Worm (Caenorhabditis elegans) whole organism, L2 larva: Measurements from ENCODE around the gene F44E7.4.

ENCODE experiments used
- C34F6.9 ChIP-seq: fragments of 150-350 bp; optimal IDR thresholded peaks from 2 replicates; lab custom pipeline; 2014; ENCODE audit warnings: missing biosample characterization, missing genetic modification characterization
- F13H6.1 ChIP-seq: sonication (generic microtip); optimal IDR thresholded peaks from 2 replicates; lab custom pipeline; 2016; ENCODE audit warnings: missing genetic modification characterization, missing compliant biosample characterization
- R02D3.7 ChIP-seq: fragments of 150-350 bp; optimal IDR thresholded peaks from 2 replicates; lab custom pipeline; 2014; ENCODE audit warnings: missing biosample characterization, missing genetic modification characterization
- ZK546.5 ChIP-seq: sonication (generic microtip); optimal IDR thresholded peaks from 2 replicates; lab custom pipeline; 2017; ENCODE audit warnings: missing biosample characterization, missing genetic modification characterization
- alr-1 ChIP-seq: fragments of 150-350 bp; optimal IDR thresholded peaks from 2 replicates; lab custom pipeline; 2014; ENCODE audit warnings: missing biosample characterization, missing genetic modification characterization
- ama-1 ChIP-seq: fragments of 150-350 bp; optimal IDR thresholded peaks from 2 replicates; lab custom pipeline; 2018; ENCODE audit warnings: inconsistent platforms
- blmp-1 ChIP-seq: sonication (generic microtip); optimal IDR thresholded peaks from 2 replicates; lab custom pipeline; 2017; ENCODE audit warnings: missing genetic modification characterization, mild to moderate bottlenecking, missing compliant biosample characterization, antibody characterized with exemption, moderate library complexity; ENCODE audit not compliant: insufficient read depth
- ceh-16 ChIP-seq: fragments of 150-350 bp; optimal IDR thresholded peaks from 2 replicates; lab custom pipeline; 2014; ENCODE audit warnings: missing biosample characterization, missing genetic modification characterization
- ceh-82 ChIP-seq: fragments of 150-350 bp; optimal IDR thresholded peaks from 2 replicates; lab custom pipeline; 2014; ENCODE audit warnings: missing biosample characterization, missing genetic modification characterization
- crh-2 ChIP-seq: sonication (generic microtip); optimal IDR thresholded peaks from 2 replicates; lab custom pipeline; 2017; ENCODE audit warnings: missing biosample characterization, missing genetic modification characterization
- egl-27 ChIP-seq: sonication (generic microtip); optimal IDR thresholded peaks from 3 replicates; lab custom pipeline; 2017; ENCODE audit warnings: missing biosample characterization, missing genetic modification reagents, missing genetic modification characterization
- elt-1 ChIP-seq: fragments of 150-350 bp; optimal IDR thresholded peaks from 2 replicates; lab custom pipeline; 2014; ENCODE audit warnings: missing biosample characterization, missing genetic modification characterization
- fos-1 ChIP-seq: fragments of 150-350 bp; optimal IDR thresholded peaks from 2 replicates; lab custom pipeline; 2014; ENCODE audit warnings: missing biosample characterization, missing genetic modification characterization
- gmeb-1 ChIP-seq: fragments of 150-350 bp; optimal IDR thresholded peaks from 2 replicates; lab custom pipeline; 2014; ENCODE audit warnings: missing biosample characterization, missing genetic modification characterization
- lin-11 ChIP-seq: fragments of 150-350 bp; sonication (generic microtip); optimal IDR thresholded peaks from 2 replicates; lab custom pipeline; 2014; ENCODE audit warnings: missing biosample characterization, missing genetic modification characterization, inconsistent platforms, mixed read lengths
- lin-13 ChIP-seq: fragments of 150-350 bp; optimal IDR thresholded peaks from 2 replicates; lab custom pipeline; 2014; ENCODE audit warnings: missing biosample characterization, missing genetic modification reagents, missing genetic modification characterization
- lin-39 ChIP-seq: fragments of 150-350 bp; optimal IDR thresholded peaks from 2 replicates; lab custom pipeline; 2014; ENCODE audit warnings: missing biosample characterization, missing genetic modification reagents, missing genetic modification characterization
- mab-5 ChIP-seq: fragments of 150-350 bp; optimal IDR thresholded peaks from 2 replicates; lab custom pipeline; 2014; ENCODE audit warnings: missing biosample characterization, missing genetic modification characterization
- mbf-1 ChIP-seq: sonication (generic microtip); optimal IDR thresholded peaks from 2 replicates; lab custom pipeline; 2017; ENCODE audit warnings: missing biosample characterization, missing genetic modification characterization
- mdl-1 ChIP-seq, 2 experiments: fragments of 150-350 bp in 1 of 2; sonication (generic microtip) in 1 of 2; optimal IDR thresholded peaks; 2 replicates each; lab custom pipeline; 2017; ENCODE audit warnings: missing biosample characterization in 2 of 2, missing genetic modification characterization in 2 of 2
- nhr-11 ChIP-seq: fragments of 150-350 bp; optimal IDR thresholded peaks from 2 replicates; lab custom pipeline; 2014; ENCODE audit warnings: missing biosample characterization, missing genetic modification characterization
- nhr-129 ChIP-seq: fragments of 150-350 bp; optimal IDR thresholded peaks from 2 replicates; lab custom pipeline; 2014; ENCODE audit warnings: missing biosample characterization, missing genetic modification characterization
- nhr-21 ChIP-seq: fragments of 150-350 bp; optimal IDR thresholded peaks from 2 replicates; lab custom pipeline; 2014; ENCODE audit warnings: missing biosample characterization, missing genetic modification characterization
- nhr-25 ChIP-seq: fragments of 150-350 bp; sonication (generic microtip); optimal IDR thresholded peaks from 3 replicates; lab custom pipeline; 2014; ENCODE audit warnings: missing biosample characterization, missing genetic modification characterization
- nhr-6 ChIP-seq: fragments of 150-350 bp; optimal IDR thresholded peaks from 2 replicates; lab custom pipeline; 2014; ENCODE audit warnings: missing biosample characterization, missing genetic modification characterization
- sem-4 ChIP-seq: fragments of 150-350 bp; optimal IDR thresholded peaks from 2 replicates; lab custom pipeline; 2014; ENCODE audit warnings: missing biosample characterization, missing genetic modification reagents, missing genetic modification characterization
- skn-1 ChIP-seq: sonication (generic microtip); optimal IDR thresholded peaks from 2 replicates; lab custom pipeline; 2017; ENCODE audit warnings: missing biosample characterization, missing genetic modification characterization
- sma-3 ChIP-seq: sonication (generic microtip); optimal IDR thresholded peaks from 2 replicates; lab custom pipeline; 2016; ENCODE audit warnings: missing genetic modification reagents, missing genetic modification characterization, missing compliant biosample characterization
- sma-9 ChIP-seq, 2 experiments: fragments of 150-350 bp in 1 of 2; sonication (generic microtip) in 1 of 2; optimal IDR thresholded peaks; 2 replicates each; lab custom pipeline; 2014 to 2016; ENCODE audit warnings: missing genetic modification characterization in 2 of 2, mild to moderate bottlenecking in 1 of 2, missing biosample characterization in 1 of 2, missing compliant biosample characterization in 1 of 2, missing genetic modification reagents in 1 of 2, moderate library complexity in 1 of 2
- unc-39 ChIP-seq: fragments of 150-350 bp; optimal IDR thresholded peaks from 2 replicates; lab custom pipeline; 2014; ENCODE audit warnings: missing biosample characterization, missing genetic modification characterization
- zag-1 ChIP-seq: fragments of 150-350 bp; optimal IDR thresholded peaks from 2 replicates; lab custom pipeline; 2014; ENCODE audit warnings: missing biosample characterization, missing genetic modification characterization
- ztf-4 ChIP-seq: fragments of 150-350 bp; optimal IDR thresholded peaks from 2 replicates; lab custom pipeline; 2014; ENCODE audit warnings: missing biosample characterization, missing genetic modification characterization

The F44E7.4 gene

ce11 chrV:5765081-5765480 lies 11.7 kb downstream of the F44E7.4 start, which contains the start of gene pgph-2:
Gene pgph-2, plus strand, starts transcription at chrV:5765127.
- no peak for TF ChIP-seq nhr-6 (tag; lab: Kevin White, UChicago)
- no peak for TF ChIP-seq lin-39 (tag; lab: Kevin White, UChicago)
- TF ChIP-seq alr-1 (tag; lab: Kevin White, UChicago): no peak
- no peak for TF ChIP-seq unc-39
- TF ChIP-seq ceh-16 (tag; lab: Kevin White, UChicago): no peak
- TF ChIP-seq crh-2 (tag; lab: Kevin White, UChicago): peak; percentile 2
- TF ChIP-seq sma-9 (GFP tag; optimal IDR thresholded peaks at IDR 0.05; lab: Kevin White, UChicago): peak; percentile 25
- no peak for TF ChIP-seq sma-9 (tag; optimal IDR thresholded peaks at IDR 0.05; lab: Kevin White, UChicago)
- no peak for TF ChIP-seq nhr-11 (tag; lab: Kevin White, UChicago)
- TF ChIP-seq, all 48 proteins: peak for 2

ce11 chrV:5763787-5764186 lies 13.0 kb downstream of the F44E7.4 start, which contains the start of gene pgph-3:
Gene pgph-3, minus strand, starts transcription at chrV:5763846.
- peak; percentile 96 for TF ChIP-seq sma-9 (GFP tag; optimal IDR thresholded peaks at IDR 0.05; lab: Kevin White, UChicago)
- no peak for TF ChIP-seq sma-9 (tag; optimal IDR thresholded peaks at IDR 0.05; lab: Kevin White, UChicago)
- TF ChIP-seq nhr-25 (tag; lab: Kevin White, UChicago): peak; percentile 84
- TF ChIP-seq ama-1 (lab: Kevin White, UChicago): no peak
- TF ChIP-seq gmeb-1 (tag; lab: Kevin White, UChicago): peak; percentile 45
- no peak for TF ChIP-seq unc-39
- no peak for TF ChIP-seq nhr-129
- no peak for TF ChIP-seq ZK546.5 (tag; lab: Kevin White, UChicago)
- peak; percentile 85 for TF ChIP-seq crh-2 (tag; lab: Kevin White, UChicago)
- TF ChIP-seq sem-4 (tag; lab: Kevin White, UChicago): peak; percentile 53
- no peak for TF ChIP-seq ztf-4
- TF ChIP-seq F13H6.1 (tag; lab: Kevin White, UChicago): peak; percentile 74
- TF ChIP-seq egl-27 (tag; lab: Kevin White, UChicago): peak; percentile 73
- peak; percentile 73 for TF ChIP-seq sma-3 (GFP tag; lab: Kevin White, UChicago)
- no peak for TF ChIP-seq mbf-1
- TF ChIP-seq mdl-1 (tag; optimal IDR thresholded peaks at IDR 0.05; lab: Kevin White, UChicago): peak; percentile 11 to 17
- TF ChIP-seq nhr-21 (tag; lab: Kevin White, UChicago): peak; percentile 45
- peak; percentile 28 for TF ChIP-seq nhr-6 (tag; lab: Kevin White, UChicago)
- peak; percentile 85 for TF ChIP-seq blmp-1 (tag; lab: Kevin White, UChicago)
- peak; percentile 75 for TF ChIP-seq fos-1 (tag; lab: Kevin White, UChicago)
- peak; percentile 15 for TF ChIP-seq C34F6.9 (tag; lab: Kevin White, UChicago)

ce11 chrV:5760132-5760531 lies 16.6 kb downstream of the F44E7.4 start, which contains the start of gene C53A3.1:
Gene C53A3.1, minus strand, starts transcription at chrV:5760232.
- no peak for TF ChIP-seq unc-39
- no peak for TF ChIP-seq lin-13 (GFP tag; lab: Kevin White, UChicago)
- no peak for TF ChIP-seq ceh-82
- TF ChIP-seq fos-1 (tag; lab: Kevin White, UChicago): no peak
- TF ChIP-seq egl-27 (tag; lab: Kevin White, UChicago): no peak
- TF ChIP-seq nhr-6 (tag; lab: Kevin White, UChicago): no peak
- TF ChIP-seq ztf-4: no peak

- TF ChIP-seq unc-39 (no peak), gmeb-1 (tag; lab: Kevin White, UChicago) (no peak), nhr-6 (tag; lab: Kevin White, UChicago) (no peak), sma-3 (GFP tag; lab: Kevin White, UChicago) (no peak), ceh-82 (no peak), zag-1 (tag; lab: Kevin White, UChicago) (no peak)
Measured at ce11 chrV:5758780-5759179, 18.0 kb downstream of the F44E7.4 start, which contains the start of gene C53A3.4. Gene C53A3.4, minus strand, starts transcription at chrV:5758880.

ce11 chrV:5756193-5756592 lies 20.6 kb downstream of the F44E7.4 start, which contains the start of gene C53A3.3:
Gene C53A3.3, plus strand, starts transcription at chrV:5756493.
- TF ChIP-seq lin-11 (no peak), mab-5 (tag; lab: Kevin White, UChicago) (no peak), nhr-25 (tag; lab: Kevin White, UChicago) (no peak), blmp-1 (tag; lab: Kevin White, UChicago) (no peak), elt-1 (tag; lab: Kevin White, UChicago) (no peak), sma-9 (GFP tag; optimal IDR thresholded peaks at IDR 0.05; lab: Kevin White, UChicago) (no peak), sma-9 (tag; optimal IDR thresholded peaks at IDR 0.05; lab: Kevin White, UChicago) (no peak), R02D3.7 (tag; lab: Kevin White, UChicago) (no peak), zag-1 (tag; lab: Kevin White, UChicago) (no peak), mbf-1 (no peak), nhr-11 (tag; lab: Kevin White, UChicago) (no peak), F13H6.1 (tag; lab: Kevin White, UChicago) (no peak), skn-1 (no peak)
